Fruit fly (Drosophila melanogaster): Measurements from ENCODE around the gene CG3397.

The CG3397 gene

dm6 chr3R:11962739-11963214, 21.6 kb downstream of the CG3397 start, which contains the start of the genes CG3281 and aurA (continued):
- TF ChIP-seq cas (GFP tag; IDR thresholded peaks at IDR 0.05) = peak; percentile 46; the same call in 1 of the 2 replicates
- peak; percentile 80 for TF ChIP-seq al (GFP tag; IDR thresholded peaks at IDR 0.05)
- no peak for TF ChIP-seq z (GFP tag; IDR thresholded peaks at IDR 0.05)
- TF ChIP-seq Lpt (GFP tag; optimal IDR thresholded peaks at IDR 0.05) = no peak
- TF ChIP-seq wdn (GFP tag; IDR thresholded peaks at IDR 0.05) = 0 out of 2 replicates have a peak, but pooled peaks have one; percentile 46
- peak; percentile 94 to 96 for TF ChIP-seq crp (GFP tag; optimal IDR thresholded peaks at IDR 0.05)
- TF ChIP-seq nmo (GFP tag; optimal IDR thresholded peaks at IDR 0.05) = peak; percentile 88
- peak; percentile 71 for TF ChIP-seq CG11504 (tag; optimal IDR thresholded peaks at IDR 0.05)
- TF ChIP-seq Sox102F (GFP tag; optimal IDR thresholded peaks at IDR 0.05) = no peak
- TF ChIP-seq Opbp (GFP tag; IDR thresholded peaks at IDR 0.05; ENCODE audit: partially characterized antibody) = peak; percentile 92
- no peak for TF ChIP-seq onecut (GFP tag; IDR thresholded peaks at IDR 0.05)
- TF ChIP-seq gcm (GFP tag; optimal IDR thresholded peaks at IDR 0.05) = peak; percentile 49
- TF ChIP-seq chinmo (GFP tag; IDR thresholded peaks at IDR 0.05; ENCODE audit: partially characterized antibody) = peak; percentile 86; the same call in 3 of the 4 replicates
- TF ChIP-seq CG8089 (GFP tag; optimal IDR thresholded peaks at IDR 0.05) = peak; percentile 38
- peak; percentile 57 for TF ChIP-seq CG10979 (tag; optimal IDR thresholded peaks at IDR 0.05)
- TF ChIP-seq toy (GFP tag; IDR thresholded peaks at IDR 0.05) = no peak
- TF ChIP-seq Dip2 (GFP tag; IDR thresholded peaks at IDR 0.05) = no peak
- peak; percentile 62 for TF ChIP-seq CG4328 (GFP tag; optimal IDR thresholded peaks at IDR 0.05)
- TF ChIP-seq CG1832 (GFP tag; optimal IDR thresholded peaks at IDR 0.05) = no peak
- peak; percentile 91; the same call in 1 of the 2 replicates for TF ChIP-seq nerfin-2 (GFP tag; IDR thresholded peaks at IDR 0.05; ENCODE audit: partially characterized antibody)
- peak; percentile 60 for TF ChIP-seq Dek (tag; optimal IDR thresholded peaks at IDR 0.05)
- TF ChIP-seq CG18619 (GFP tag; optimal IDR thresholded peaks at IDR 0.05) = peak; percentile 36
- TF ChIP-seq bsh (GFP tag; optimal IDR thresholded peaks at IDR 0.05) = peak in 1 of 2 experiments; percentile 54
- TF ChIP-seq Dad (GFP tag; optimal IDR thresholded peaks at IDR 0.05) = peak; percentile 71
- no peak for TF ChIP-seq gcm2 (GFP tag; optimal IDR thresholded peaks at IDR 0.05)
- no peak for TF ChIP-seq Hr39 (optimal IDR thresholded peaks at IDR 0.05)
- TF ChIP-seq ato (GFP tag; IDR thresholded peaks at IDR 0.05; ENCODE audit: partially characterized antibody) = peak; percentile 77
- TF ChIP-seq TFAM (GFP tag; optimal IDR thresholded peaks at IDR 0.05) = no peak
- TF ChIP-seq so (GFP tag; IDR thresholded peaks at IDR 0.05) = no peak
- TF ChIP-seq slou (GFP tag; optimal IDR thresholded peaks at IDR 0.05) = peak; percentile 76
- peak; percentile 34; the same call in 1 of the 3 replicates for TF ChIP-seq ci (GFP tag; IDR thresholded peaks at IDR 0.05)
- peak; percentile 60 for TF ChIP-seq CG12942 (GFP tag; optimal IDR thresholded peaks at IDR 0.05)
- peak; percentile 72 for TF ChIP-seq Side (GFP tag; optimal IDR thresholded peaks at IDR 0.05)
- no peak for TF ChIP-seq en (GFP tag; optimal IDR thresholded peaks at IDR 0.05)
- peak; percentile 71 for TF ChIP-seq CG4617 (GFP tag; optimal IDR thresholded peaks at IDR 0.05; ENCODE audit: borderline replicate concordance)
- TF ChIP-seq ac (GFP tag; optimal IDR thresholded peaks at IDR 0.05) = no peak
- TF ChIP-seq CG12155 (GFP tag; optimal IDR thresholded peaks at IDR 0.05) = peak; percentile 76
- TF ChIP-seq Hr51 (GFP tag; optimal IDR thresholded peaks at IDR 0.05) = peak; percentile 62 to 76
- peak; percentile 97 for TF ChIP-seq amos (GFP tag; IDR thresholded peaks at IDR 0.05; ENCODE audit: partially characterized antibody)
- TF ChIP-seq Gug (GFP tag; IDR thresholded peaks at IDR 0.05) = peak; percentile 57; the same call in 1 of the 4 replicates
- peak; percentile 64 for TF ChIP-seq kay (GFP tag; optimal IDR thresholded peaks at IDR 0.05)
- TF ChIP-seq az2 (GFP tag; optimal IDR thresholded peaks at IDR 0.05) = peak; percentile 50
- TF ChIP-seq CG1024 (GFP tag; IDR thresholded peaks at IDR 0.05) = no peak
- peak; percentile 83 for TF ChIP-seq CG15514 (GFP tag; optimal IDR thresholded peaks at IDR 0.05)
- peak; percentile 43 for TF ChIP-seq gfzf (GFP tag; optimal IDR thresholded peaks at IDR 0.05)
- peak; percentile 73 for TF ChIP-seq sisA (GFP tag; IDR thresholded peaks at IDR 0.05)
- TF ChIP-seq crc (GFP tag; optimal IDR thresholded peaks at IDR 0.05) = peak; percentile 68
- peak; percentile 76 for TF ChIP-seq NC2β (GFP tag; optimal IDR thresholded peaks at IDR 0.05)
- no peak for TF ChIP-seq CG4360 (GFP tag; IDR thresholded peaks at IDR 0.05)
- TF ChIP-seq Ada2b (GFP tag; IDR thresholded peaks at IDR 0.05) = no peak; the same call in 1 of the 2 replicates
